Fruit fly (Drosophila melanogaster) whole organism, embryonic: ENCODE data around the gene cno.

Experiments
- Atf-2 ChIP-seq: fragments of 200-800 bp; sonication (Bioruptor generic); optimal IDR thresholded peaks from 2 replicates; lab custom pipeline; 2016; ENCODE audit warnings: missing biosample characterization, missing genetic modification characterization
- B-H1 ChIP-seq: fragments of 200-800 bp; sonication (Bioruptor generic); IDR thresholded peaks from 3 replicates; pipeline ENCODE4 v1.3.6; 2022; ENCODE audit warnings: missing biosample characterization, missing genetic modification characterization
- CG10274 ChIP-seq: fragments of 200-800 bp; sonication (Bioruptor generic); optimal IDR thresholded peaks from 3 replicates; lab custom pipeline; 2017; ENCODE audit warnings: missing biosample characterization, mild to moderate bottlenecking, missing genetic modification characterization
- CG10431 ChIP-seq: fragments of 200-800 bp; sonication (Bioruptor generic); optimal IDR thresholded peaks from 3 replicates; lab custom pipeline; 2018; ENCODE audit warnings: missing biosample characterization, mild to moderate bottlenecking, missing genetic modification characterization
- CG11398 ChIP-seq: fragments of 200-800 bp; sonication (Bioruptor generic); optimal IDR thresholded peaks from 2 replicates; lab custom pipeline; 2016; ENCODE audit warnings: missing biosample characterization, missing genetic modification characterization
- CG11456 ChIP-seq: fragments of 200-800 bp; sonication (Bioruptor generic); IDR thresholded peaks from 3 replicates; pipeline ENCODE4 v1.3.6; 2022; ENCODE audit warnings: missing biosample characterization, missing genetic modification characterization
- CG11504 ChIP-seq: fragments of 200-800 bp; sonication (Bioruptor generic); optimal IDR thresholded peaks from 3 replicates; lab custom pipeline; 2019; ENCODE audit warnings: missing biosample characterization, mild to moderate bottlenecking, missing genetic modification characterization, moderate library complexity
- CG13123 ChIP-seq: fragments of 200-800 bp; sonication (Bioruptor generic); optimal IDR thresholded peaks from 2 replicates; lab custom pipeline; 2016; ENCODE audit warnings: missing biosample characterization, missing genetic modification characterization
- CG13287 ChIP-seq: fragments of 200-800 bp; sonication (Bioruptor generic); IDR thresholded peaks from 2 replicates; pipeline ENCODE4 v1.3.6; 2022; ENCODE audit warnings: missing biosample characterization, missing genetic modification characterization; ENCODE audit not compliant: partially characterized antibody
- CG13894 ChIP-seq: fragments of 200-800 bp; sonication (Bioruptor generic); optimal IDR thresholded peaks from 3 replicates; lab custom pipeline; 2018; ENCODE audit warnings: missing biosample characterization, mild to moderate bottlenecking, missing genetic modification characterization, moderate library complexity
- CG15514 ChIP-seq: fragments of 200-800 bp; sonication (Bioruptor generic); optimal IDR thresholded peaks from 3 replicates; lab custom pipeline; 2017; ENCODE audit warnings: missing biosample characterization, missing genetic modification characterization, mild to moderate bottlenecking, moderate library complexity, missing genetic modification reagents
- CG16815 ChIP-seq: fragments of 200-800 bp; sonication (Bioruptor generic); optimal IDR thresholded peaks from 3 replicates; lab custom pipeline; 2017; ENCODE audit warnings: missing biosample characterization, mild to moderate bottlenecking, missing genetic modification characterization
- CG17359 ChIP-seq: fragments of 200-800 bp; sonication (Bioruptor generic); optimal IDR thresholded peaks from 3 replicates; lab custom pipeline; 2018; ENCODE audit warnings: missing biosample characterization, mild to moderate bottlenecking, missing genetic modification characterization, moderate library complexity
- CG17802 ChIP-seq: fragments of 200-800 bp; sonication (Bioruptor generic); optimal IDR thresholded peaks from 2 replicates; lab custom pipeline; 2018; ENCODE audit warnings: missing biosample characterization, mild to moderate bottlenecking, missing genetic modification characterization, moderate library complexity
- CG18262 ChIP-seq: fragments of 200-800 bp; optimal IDR thresholded peaks from 3 replicates; lab custom pipeline; 2019; ENCODE audit warnings: missing biosample characterization, mild to moderate bottlenecking, missing genetic modification characterization, moderate library complexity
- CG31441 ChIP-seq: fragments of 200-800 bp; sonication (Bioruptor generic); IDR thresholded peaks from 2 replicates; pipeline ENCODE4 v1.3.6; 2022; ENCODE audit warnings: missing biosample characterization, missing genetic modification characterization
- CG4707 ChIP-seq: fragments of 200-800 bp; sonication (Bioruptor generic); optimal IDR thresholded peaks from 2 replicates; lab custom pipeline; 2018; ENCODE audit warnings: missing biosample characterization, mild to moderate bottlenecking, missing genetic modification characterization, moderate library complexity
- CG7745 ChIP-seq: fragments of 200-800 bp; sonication (Bioruptor generic); optimal IDR thresholded peaks from 2 replicates; lab custom pipeline; 2018; ENCODE audit warnings: missing biosample characterization, mild to moderate bottlenecking, missing genetic modification characterization, moderate library complexity
- CG8089 ChIP-seq: fragments of 200-800 bp; sonication (Bioruptor generic); optimal IDR thresholded peaks from 3 replicates; lab custom pipeline; 2016; ENCODE audit warnings: missing biosample characterization, missing genetic modification characterization
- CG8388 ChIP-seq: fragments of 200-800 bp; sonication (Bioruptor generic); optimal IDR thresholded peaks from 2 replicates; lab custom pipeline; 2019; ENCODE audit warnings: missing biosample characterization, mild to moderate bottlenecking, missing genetic modification characterization, moderate library complexity
- CG9817 ChIP-seq: fragments of 200-800 bp; sonication (Bioruptor generic); optimal IDR thresholded peaks from 2 replicates; lab custom pipeline; 2018; ENCODE audit warnings: missing biosample characterization, mild to moderate bottlenecking, missing genetic modification characterization, moderate library complexity
- Deaf1 ChIP-seq: fragments of 200-800 bp; optimal IDR thresholded peaks from 3 replicates; lab custom pipeline; 2019; ENCODE audit warnings: missing biosample characterization, mild to moderate bottlenecking, missing genetic modification characterization, moderate library complexity
- ERR ChIP-seq: fragments of 200-800 bp; sonication (Bioruptor generic); optimal IDR thresholded peaks from 2 replicates; lab custom pipeline; 2016; ENCODE audit warnings: missing biosample characterization, missing genetic modification characterization
- Fer2 ChIP-seq: fragments of 200-800 bp; sonication (Bioruptor generic); optimal IDR thresholded peaks from 2 replicates; lab custom pipeline; 2018; ENCODE audit warnings: missing biosample characterization, mild to moderate bottlenecking, missing genetic modification characterization, moderate library complexity
- Gsc ChIP-seq: fragments of 200-800 bp; sonication (Bioruptor generic); IDR thresholded peaks from 2 replicates; pipeline ENCODE4 v1.3.6; 2022; ENCODE audit warnings: missing biosample characterization, missing genetic modification characterization
- H15 ChIP-seq: fragments of 200-800 bp; sonication (Bioruptor generic); IDR thresholded peaks from 3 replicates; pipeline ENCODE4 v1.3.6; 2022; ENCODE audit warnings: missing biosample characterization, missing genetic modification characterization
- Hey ChIP-seq: fragments of 200-800 bp; sonication (Bioruptor generic); optimal IDR thresholded peaks from 3 replicates; lab custom pipeline; 2018; ENCODE audit warnings: missing biosample characterization, mild to moderate bottlenecking, missing genetic modification characterization
- Jarid2 ChIP-seq: fragments of 200-800 bp; sonication (Bioruptor generic); optimal IDR thresholded peaks from 3 replicates; lab custom pipeline; 2017; ENCODE audit warnings: mild to moderate bottlenecking, missing biosample characterization, missing genetic modification reagents, missing genetic modification characterization
- MESR4 ChIP-seq: fragments of 200-800 bp; sonication (Bioruptor generic); optimal IDR thresholded peaks from 2 replicates; lab custom pipeline; 2018; ENCODE audit warnings: missing biosample characterization, mild to moderate bottlenecking, missing genetic modification characterization, moderate library complexity
- NC2α ChIP-seq: fragments of 200-800 bp; sonication (Bioruptor generic); optimal IDR thresholded peaks from 2 replicates; lab custom pipeline; 2016; ENCODE audit warnings: missing biosample characterization, missing genetic modification characterization
- Nf-YC ChIP-seq: fragments of 200-800 bp; optimal IDR thresholded peaks from 3 replicates; lab custom pipeline; 2019; ENCODE audit warnings: missing biosample characterization, mild to moderate bottlenecking, missing genetic modification characterization, moderate library complexity
- NfI ChIP-seq: fragments of 200-800 bp; sonication (Bioruptor generic); optimal IDR thresholded peaks from 3 replicates; lab custom pipeline; 2018; ENCODE audit warnings: missing biosample characterization, mild to moderate bottlenecking, missing genetic modification characterization, moderate library complexity
- Poxn ChIP-seq: fragments of 200-800 bp; sonication (Bioruptor generic); IDR thresholded peaks from 2 replicates; pipeline ENCODE4 v1.3.6; 2022; ENCODE audit warnings: missing biosample characterization, missing genetic modification characterization
- Sin3A ChIP-seq: fragments of >200 bp; optimal IDR thresholded peaks from 2 replicates; lab custom pipeline; 2018
- Spps ChIP-seq: fragments of 200-800 bp; sonication (Bioruptor generic); optimal IDR thresholded peaks from 2 replicates; lab custom pipeline; 2018; ENCODE audit warnings: missing biosample characterization, mild to moderate bottlenecking, missing genetic modification characterization
- caup ChIP-seq: fragments of 200-800 bp; sonication (Bioruptor generic); optimal IDR thresholded peaks from 3 replicates; lab custom pipeline; 2017; ENCODE audit warnings: missing biosample characterization, mild to moderate bottlenecking, missing genetic modification characterization, moderate library complexity; ENCODE audit not compliant: severe bottlenecking
- fd64A ChIP-seq: fragments of 200-800 bp; sonication (Bioruptor generic); optimal IDR thresholded peaks from 3 replicates; lab custom pipeline; 2018; ENCODE audit warnings: missing biosample characterization, mild to moderate bottlenecking, missing genetic modification characterization
- gcm2 ChIP-seq: fragments of 200-800 bp; sonication (Bioruptor generic); optimal IDR thresholded peaks from 2 replicates; lab custom pipeline; 2016; ENCODE audit warnings: missing biosample characterization, missing genetic modification characterization
- gsb-n ChIP-seq: fragments of 200-800 bp; sonication (Bioruptor generic); optimal IDR thresholded peaks from 3 replicates; lab custom pipeline; 2018; ENCODE audit warnings: missing biosample characterization, mild to moderate bottlenecking, missing genetic modification characterization
- h ChIP-seq: fragments of >200 bp; optimal IDR thresholded peaks from 2 replicates; lab custom pipeline; 2017
- luna ChIP-seq: fragments of 200-800 bp; sonication (Bioruptor generic); optimal IDR thresholded peaks from 2 replicates; lab custom pipeline; 2016; ENCODE audit warnings: missing biosample characterization, missing genetic modification characterization
- mam ChIP-seq: fragments of 200-800 bp; sonication (Bioruptor generic); optimal IDR thresholded peaks from 3 replicates; lab custom pipeline; 2016; ENCODE audit warnings: missing biosample characterization, missing genetic modification characterization
- nmo ChIP-seq: fragments of 200-800 bp; sonication (Bioruptor generic); optimal IDR thresholded peaks from 2 replicates; lab custom pipeline; 2018; ENCODE audit warnings: missing biosample characterization, mild to moderate bottlenecking, missing genetic modification characterization, moderate library complexity
- pan ChIP-seq, 4 experiments: fragments of >200 bp in 3 of 4; fragments of 200-800 bp in 1 of 4; sonication (Bioruptor generic) in 1 of 4; optimal IDR thresholded peaks in 3 of 4; IDR thresholded peaks in 1 of 4; 2 replicates each; pipeline versions ENCODE4 v1.3.6 to Lab custom; 2017 to 2022; ENCODE audit warnings: missing biosample characterization in 2 of 4, missing genetic modification characterization in 2 of 4, mixed read lengths in 1 of 4
- sc ChIP-seq, 3 experiments: fragments of >200 bp in 2 of 3; fragments of 200-800 bp in 1 of 3; sonication (Bioruptor generic) in 1 of 3; optimal IDR thresholded peaks; 2 replicates in 2 of 3; 3 replicates in 1 of 3; lab custom pipeline; 2017; ENCODE audit warnings: mild to moderate bottlenecking in 1 of 3, missing biosample characterization in 1 of 3, missing genetic modification characterization in 1 of 3, missing genetic modification reagents in 1 of 3
- sd ChIP-seq: fragments of 200-800 bp; sonication (Bioruptor generic); optimal IDR thresholded peaks from 3 replicates; lab custom pipeline; 2018; ENCODE audit warnings: missing biosample characterization, mild to moderate bottlenecking, missing genetic modification characterization, moderate library complexity
- sens ChIP-seq: fragments of 200-800 bp; sonication (Bioruptor generic); peaks from one replicate; lab custom pipeline; 2016; ENCODE audit warnings: missing biosample characterization, missing genetic modification characterization
- sima ChIP-seq: fragments of 200-800 bp; sonication (Bioruptor generic); optimal IDR thresholded peaks from 2 replicates; lab custom pipeline; 2016; ENCODE audit warnings: missing biosample characterization, missing genetic modification characterization
- sisA ChIP-seq: fragments of 200-800 bp; sonication (Bioruptor generic); IDR thresholded peaks from 2 replicates; pipeline ENCODE4 v1.3.6; 2022; ENCODE audit warnings: missing biosample characterization, missing genetic modification characterization
- zf30C ChIP-seq: fragments of 200-800 bp; sonication (Bioruptor generic); optimal IDR thresholded peaks from 3 replicates; lab custom pipeline; 2018; ENCODE audit warnings: missing biosample characterization, mild to moderate bottlenecking, missing genetic modification characterization
- zfh1 ChIP-seq: fragments of 200-800 bp; sonication (Bioruptor generic); IDR thresholded peaks from 3 replicates; pipeline ENCODE4 v1.3.6; 2022; ENCODE audit warnings: missing biosample characterization, missing genetic modification characterization

Gene cno

dm6 chr3R:5217278-5217714, at the start of gene cno (continued):
- TF ChIP-seq CG16815 (GFP tag; lab: Kevin White, UChicago) (no peak), Nf-YC (tag; lab: Kevin White, UChicago) (peak; percentile 24), Fer2 (tag; lab: Kevin White, UChicago) (no peak), h (lab: Kevin White, UChicago) (no peak), nmo (peak; percentile 62), mam (GFP tag; lab: Kevin White, UChicago) (no peak), CG13287 (peak; percentile 64), CG8089 (GFP tag; lab: Kevin White, UChicago) (no peak), luna (no peak), CG4707 (GFP tag; lab: Kevin White, UChicago) (no peak), CG8388 (GFP tag; lab: Kevin White, UChicago) (no peak), Spps (no peak), Poxn (no peak), B-H1 (GFP tag; lab: Robert Waterston, UW) (no peak), Sin3A (lab: Kevin White, UChicago) (peak; percentile 15), CG11398 (GFP tag; lab: Kevin White, UChicago) (peak; percentile 9), Hey (no peak), CG10431 (GFP tag; lab: Kevin White, UChicago) (no peak), CG17802 (no peak), gsb-n (tag; lab: Kevin White, UChicago) (no peak), sc (optimal IDR thresholded peaks at IDR 0.05; lab: Kevin White, UChicago) (no peak), sc (GFP tag; optimal IDR thresholded peaks at IDR 0.05; lab: Kevin White, UChicago) (no peak), fd64A (GFP tag; lab: Kevin White, UChicago) (peak; percentile 28), sima (no peak), CG15514 (peak; percentile 72), CG7745 (tag; lab: Kevin White, UChicago) (no peak), gcm2 (GFP tag; lab: Kevin White, UChicago) (no peak), CG18262 (no peak), Deaf1 (tag; lab: Kevin White, UChicago) (no peak), CG11504 (tag; lab: Kevin White, UChicago) (no peak), CG31441 (GFP tag; lab: Robert Waterston, UW) (no peak), Atf-2 (GFP tag; lab: Kevin White, UChicago) (no peak), ERR (GFP tag; lab: Kevin White, UChicago) (no peak), H15 (GFP tag; lab: Robert Waterston, UW) (no peak), CG9817 (tag; lab: Kevin White, UChicago) (no peak), sd (no peak), zf30C (GFP tag; lab: Kevin White, UChicago) (no peak), pan (optimal IDR thresholded peaks at IDR 0.05; lab: Kevin White, UChicago) (no peak), pan (GFP tag; optimal IDR thresholded peaks at IDR 0.05 in 1 of 2, IDR thresholded peaks at IDR 0.05 in 1 of 2) (no peak), sisA (GFP tag; lab: Robert Waterston, UW) (no peak), CG17359 (tag; lab: Kevin White, UChicago) (no peak), NfI (GFP tag; lab: Kevin White, UChicago) (no peak), MESR4 (peak; percentile 65), CG13123 (GFP tag; lab: Kevin White, UChicago) (no peak), Jarid2 (GFP tag; lab: Kevin White, UChicago) (peak; percentile 91), CG13894 (tag; lab: Kevin White, UChicago) (peak; percentile 42), Gsc (GFP tag; lab: Robert Waterston, UW) (no peak), CG10274 (GFP tag; lab: Kevin White, UChicago) (no peak), NC2α (GFP tag; lab: Kevin White, UChicago) (no peak), caup (GFP tag; lab: Kevin White, UChicago) (no peak), zfh1 (GFP tag; lab: Robert Waterston, UW) (peak; percentile 37; the same call in 1 of the 3 replicates), CG11456 (GFP tag; lab: Robert Waterston, UW) (no peak), sens (GFP tag; lab: Kevin White, UChicago) (peak; percentile 87)
